Worm (Caenorhabditis elegans) whole organism, late embryonic: ENCODE measurements around the gene K09D9.3.

Source experiments
- ama-1 ChIP-seq: fragments of 150-350 bp; optimal IDR thresholded peaks from 2 replicates; lab custom pipeline; 2014
- pha-4 ChIP-seq: fragments of 150-350 bp; optimal IDR thresholded peaks from 2 replicates; lab custom pipeline; 2018; ENCODE audit warnings: missing biosample characterization, missing genetic modification reagents, missing genetic modification characterization

DNA sequence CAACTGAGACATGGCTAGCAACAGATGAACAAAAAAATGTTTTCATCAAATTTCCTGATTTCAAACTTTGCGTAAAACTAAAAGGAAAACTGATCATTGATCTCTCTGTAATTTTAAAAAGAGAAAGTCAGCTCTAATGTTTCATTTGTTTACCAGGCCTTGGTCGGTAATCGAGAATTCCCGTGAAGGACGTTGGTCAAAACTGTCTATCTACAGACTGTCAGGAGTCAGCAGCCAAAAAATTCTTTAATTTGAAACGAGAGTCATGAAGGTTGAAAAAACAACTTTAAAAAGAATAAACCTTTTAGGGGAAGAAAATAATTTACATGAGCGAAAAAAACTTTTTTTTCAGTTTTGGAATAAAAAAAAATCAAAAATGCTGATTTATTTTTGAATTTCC lies 34.2 kb upstream of the K09D9.3 start:
- TF ChIP-seq pha-4 (tag; lab: Kevin White, UChicago) (no peak), ama-1 (lab: Kevin White, UChicago) (no peak)
